Worm (Caenorhabditis elegans): ENCODE measurements around the gene col-149.

Gene col-149

DNA sequence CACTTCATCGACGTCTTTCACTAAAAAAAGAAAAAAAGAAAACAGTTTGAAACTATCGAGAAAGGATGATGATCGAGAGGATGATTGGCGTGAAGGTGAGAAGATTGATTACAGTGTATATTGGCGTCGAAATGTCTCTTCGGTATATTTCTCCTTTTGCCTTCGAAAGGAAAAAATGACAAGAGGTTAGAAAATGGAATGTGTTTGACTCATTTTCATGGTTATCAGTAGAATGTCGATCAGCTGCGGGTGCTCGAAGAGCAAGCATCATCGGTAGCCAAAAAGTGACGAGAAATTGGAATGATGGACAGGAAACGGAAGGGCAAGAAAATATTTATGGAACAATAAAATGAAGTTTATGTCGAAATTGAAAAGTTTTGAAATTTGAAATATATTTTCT lies 41.2 kb upstream of the col-149 start (continued):
- TF ChIP-seq K12H6.12 (tag; optimal IDR thresholded peaks at IDR 0.05): no peak
- no peak for TF ChIP-seq bed-2 (GFP tag; IDR thresholded peaks at IDR 0.05)
- TF ChIP-seq B0035.1 (tag; optimal IDR thresholded peaks at IDR 0.05): no peak
- peak; percentile 33 to 43 for TF ChIP-seq let-607 (tag; optimal IDR thresholded peaks at IDR 0.05)
- TF ChIP-seq ztf-22 (GFP tag; optimal IDR thresholded peaks at IDR 0.05): peak; percentile 63
- no peak for TF ChIP-seq somi-1 (GFP tag; optimal IDR thresholded peaks at IDR 0.05)
- no peak for TF ChIP-seq madf-10 (tag; optimal IDR thresholded peaks at IDR 0.05)
- TF ChIP-seq lsy-27 (tag; optimal IDR thresholded peaks at IDR 0.05; ENCODE audit: borderline replicate concordance, insufficient read depth): no peak
- TF ChIP-seq Y95B8A.8 (GFP tag; IDR thresholded peaks at IDR 0.05): no peak
- TF ChIP-seq dox-1 (GFP tag; IDR thresholded peaks at IDR 0.05): peak; percentile 17; the same call in 1 of the 2 replicates
- no peak for TF ChIP-seq sdz-38 (tag; optimal IDR thresholded peaks at IDR 0.05)
- no peak for TF ChIP-seq nhr-179 (tag; optimal IDR thresholded peaks at IDR 0.05)
- no peak for TF ChIP-seq aptf-3 (GFP tag; IDR thresholded peaks at IDR 0.05)
- peak; percentile 17 for TF ChIP-seq nhr-90 (tag; optimal IDR thresholded peaks at IDR 0.05)
- peak; percentile 78 for TF ChIP-seq atf-7 (tag; optimal IDR thresholded peaks at IDR 0.05)
- no peak for TF ChIP-seq xnd-1 (tag; optimal IDR thresholded peaks at IDR 0.05)
- no peak for TF ChIP-seq unc-130 (GFP tag; optimal IDR thresholded peaks at IDR 0.05)
- no peak for TF ChIP-seq him-1 (tag; optimal IDR thresholded peaks at IDR 0.05)
- TF ChIP-seq C06A6.2 (GFP tag; conservative IDR thresholded peaks at IDR 0.05): 0 out of 2 replicates have a peak, but pooled peaks have one; percentile 11

DNA sequence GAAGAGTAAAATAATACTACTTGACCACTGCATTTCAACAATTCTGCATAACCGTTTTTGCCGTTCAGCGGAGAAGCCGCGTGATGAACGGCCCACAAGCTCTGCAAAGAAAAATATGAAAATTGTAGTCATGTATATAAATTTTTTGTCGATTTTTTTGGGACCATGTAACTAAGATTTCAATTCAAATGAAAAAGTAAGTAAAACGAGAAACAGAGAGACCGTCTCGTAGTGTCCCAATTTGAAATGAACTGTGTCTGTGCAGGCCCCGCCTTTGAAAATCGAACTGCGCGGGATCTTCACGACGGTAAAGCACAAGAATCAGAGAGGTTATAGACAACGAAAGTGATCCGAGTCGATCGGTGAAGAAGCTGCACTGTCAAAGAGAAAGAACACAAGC lies 39.3 kb upstream of the col-149 start, which contains the start of gene crm-1:
TSS of gene crm-1 (minus strand) at position 101 of the 400 bp plus-strand sequence.
- TF ChIP-seq F23B12.7 (tag; optimal IDR thresholded peaks at IDR 0.05; ENCODE audit: insufficient read depth): no peak
- 0 out of 2 replicates have a peak, but pooled peaks have one; percentile 22 for TF ChIP-seq madf-3 (GFP tag; IDR thresholded peaks at IDR 0.05)

DNA sequence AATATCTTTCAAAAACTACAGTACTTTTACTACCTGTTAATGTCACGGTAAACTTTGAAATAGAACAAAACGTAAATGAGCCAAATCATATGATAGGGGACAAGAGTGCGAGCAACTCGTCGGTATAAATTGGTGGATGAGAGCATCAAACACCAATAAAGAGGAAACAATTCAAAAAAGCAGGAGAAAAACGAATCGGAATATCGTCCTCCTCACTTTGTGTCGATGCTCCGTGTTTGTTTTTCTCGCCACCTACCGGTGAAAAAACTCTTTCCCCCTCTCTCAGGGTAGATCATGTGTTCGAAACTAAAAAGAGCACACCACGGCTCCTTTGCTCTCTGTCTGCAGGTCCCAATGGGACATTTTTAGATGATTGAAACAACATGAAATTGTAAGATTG lies 35.4 kb upstream of the col-149 start:
- no peak for TF ChIP-seq lin-40 (tag; optimal IDR thresholded peaks at IDR 0.05)
- no peak for TF ChIP-seq hlh-26 (GFP tag; conservative IDR thresholded peaks at IDR 0.05)
- no peak for TF ChIP-seq ztf-6 (GFP tag; IDR thresholded peaks at IDR 0.05)
- TF ChIP-seq Y79H2A.3 (GFP tag; conservative IDR thresholded peaks at IDR 0.05): no peak
- no peak for TF ChIP-seq lir-1 (GFP tag; conservative IDR thresholded peaks at IDR 0.05)
- no peak for TF ChIP-seq T26A5.8 (tag; optimal IDR thresholded peaks at IDR 0.05)
- TF ChIP-seq ztf-26 (tag; optimal IDR thresholded peaks at IDR 0.05): no peak
- TF ChIP-seq madf-3 (GFP tag; IDR thresholded peaks at IDR 0.05): no peak
- TF ChIP-seq Y95B8A.8 (GFP tag; IDR thresholded peaks at IDR 0.05): no peak
- no peak for TF ChIP-seq egl-44 (GFP tag; IDR thresholded peaks at IDR 0.05)
- no peak for TF ChIP-seq dpff-1 (tag; optimal IDR thresholded peaks at IDR 0.05)
- no peak for TF ChIP-seq lin-54 (GFP tag; optimal IDR thresholded peaks at IDR 0.05)
- TF ChIP-seq sptf-2 (GFP tag; optimal IDR thresholded peaks at IDR 0.05): no peak
- TF ChIP-seq mel-28 (tag; optimal IDR thresholded peaks at IDR 0.05; ENCODE audit: borderline replicate concordance): no peak
- TF ChIP-seq pbrm-1 (GFP tag; IDR thresholded peaks at IDR 0.05): no peak
- no peak for TF ChIP-seq pha-4 (tag; optimal IDR thresholded peaks at IDR 0.05)

DNA sequence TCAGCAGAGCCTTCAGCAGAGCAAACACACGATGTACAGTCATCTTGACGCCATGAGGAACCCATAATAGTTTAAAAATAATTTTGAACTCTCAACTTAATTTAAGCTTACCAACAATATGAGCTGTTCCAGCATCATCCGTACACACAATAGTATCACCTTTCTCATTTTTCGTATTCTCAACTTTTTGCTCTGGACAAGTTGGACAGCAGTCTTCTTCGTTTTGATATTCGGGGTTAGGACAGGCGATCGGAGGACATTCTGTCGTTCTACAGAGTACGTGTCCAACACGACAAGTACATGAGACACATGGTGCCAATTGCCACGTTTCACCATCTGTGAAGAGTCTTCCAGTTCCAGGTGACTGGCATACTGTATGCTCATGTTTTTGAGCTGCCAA lies 30.9 kb upstream of the col-149 start:
- TF ChIP-seq ztf-25 (GFP tag; IDR thresholded peaks at IDR 0.05): no peak
- no peak for TF ChIP-seq F52B5.7 (tag; optimal IDR thresholded peaks at IDR 0.05)
